Worm (Caenorhabditis elegans) whole organism, midembryonic: ENCODE data around the gene ZK637.14.

ENCODE experiments used
- T22C8.4 ChIP-seq: fragments of 200-800 bp; sonication (Bioruptor generic); IDR thresholded peaks from 2 replicates; pipeline ENCODE4 v1.3.6; 2022; ENCODE audit warnings: missing genetic modification characterization, missing compliant biosample characterization
- flt-1 ChIP-seq: fragments of 200-800 bp; sonication (Bioruptor generic); IDR thresholded peaks from 2 replicates; pipeline ENCODE4 v1.3.6; 2022; ENCODE audit warnings: missing genetic modification characterization, missing compliant biosample characterization
- med-1 ChIP-seq: sonication (generic microtip); optimal IDR thresholded peaks from 2 replicates; lab custom pipeline; 2017; ENCODE audit warnings: missing genetic modification characterization, mild to moderate bottlenecking, missing compliant biosample characterization, antibody characterized with exemption, missing genetic modification reagents; ENCODE audit not compliant: insufficient read depth
- tab-1 ChIP-seq: fragments of 200-800 bp; sonication (Bioruptor generic); IDR thresholded peaks from 2 replicates; pipeline ENCODE4 v1.3.6; 2022; ENCODE audit warnings: missing genetic modification characterization, missing compliant biosample characterization
- ztf-23 ChIP-seq: fragments of 200-800 bp; sonication (Bioruptor generic); IDR thresholded peaks from 2 replicates; pipeline ENCODE4 v1.3.6; 2022; ENCODE audit warnings: missing genetic modification reagents, missing genetic modification characterization, missing compliant biosample characterization
- ztf-29 ChIP-seq: fragments of 200-800 bp; sonication (Bioruptor generic); IDR thresholded peaks from 2 replicates; pipeline ENCODE4 v1.3.6; 2022; ENCODE audit warnings: missing genetic modification reagents, missing genetic modification characterization, missing compliant biosample characterization

ce11 chrIII:8904914-8905665 is 16.1 kb upstream of the ZK637.14 start, which contains the start of gene unc-32:
- TF ChIP-seq T22C8.4 (GFP tag; lab: Robert Waterston, UW) (no peak), ztf-23 (no peak), med-1 (GFP tag; lab: Kevin White, UChicago) (no peak), ztf-29 (GFP tag; lab: Robert Waterston, UW) (no peak), flt-1 (GFP tag; lab: Robert Waterston, UW) (no peak), tab-1 (GFP tag; lab: Robert Waterston, UW) (no peak)
